Worm (Caenorhabditis elegans) whole organism, mixed stage, embryonic: Measurements from ENCODE around the gene C51E3.6.

Experiments used
- ceh-39 ChIP-seq: fragments of 150-350 bp; optimal IDR thresholded peaks from 2 replicates; lab custom pipeline; 2014; ENCODE audit warnings: missing biosample characterization, missing genetic modification characterization
- ceh-43 ChIP-seq: fragments of 200-800 bp; sonication (Bioruptor generic); optimal IDR thresholded peaks from 2 replicates; lab custom pipeline; 2018; ENCODE audit warnings: mild to moderate bottlenecking, missing genetic modification characterization, moderate library complexity, missing compliant biosample characterization
- ceh-83 ChIP-seq: fragments of 200-800 bp; sonication (Bioruptor generic); optimal IDR thresholded peaks from 2 replicates; lab custom pipeline; 2018; ENCODE audit warnings: mild to moderate bottlenecking, missing genetic modification characterization, missing compliant biosample characterization
- cnd-1 ChIP-seq: fragments of 200-800 bp; sonication (Bioruptor generic); optimal IDR thresholded peaks from 2 replicates; lab custom pipeline; 2018; ENCODE audit warnings: mild to moderate bottlenecking, missing genetic modification characterization, missing compliant biosample characterization
- elt-3 ChIP-seq: fragments of 150-350 bp; optimal IDR thresholded peaks from 2 replicates; lab custom pipeline; 2014; ENCODE audit warnings: missing biosample characterization, missing genetic modification characterization
- hlh-1 ChIP-seq: fragments of 150-350 bp; optimal IDR thresholded peaks from 2 replicates; lab custom pipeline; 2014; ENCODE audit warnings: missing biosample characterization, missing genetic modification reagents, missing genetic modification characterization
- lsy-2 ChIP-seq: fragments of 150-350 bp; optimal IDR thresholded peaks from 2 replicates; lab custom pipeline; 2014; ENCODE audit warnings: missing biosample characterization, missing genetic modification characterization
- mep-1 ChIP-seq: fragments of 150-350 bp; optimal IDR thresholded peaks from 2 replicates; lab custom pipeline; 2017; ENCODE audit warnings: missing biosample characterization, missing genetic modification reagents, missing genetic modification characterization, inconsistent platforms
- nhr-12 ChIP-seq: fragments of 150-350 bp; optimal IDR thresholded peaks from 2 replicates; lab custom pipeline; 2014; ENCODE audit warnings: missing biosample characterization, missing genetic modification characterization
- nhr-237 ChIP-seq: fragments of 150-350 bp; optimal IDR thresholded peaks from 2 replicates; lab custom pipeline; 2014; ENCODE audit warnings: missing biosample characterization, missing genetic modification characterization
- pha-4 ChIP-seq: fragments of 150-350 bp; optimal IDR thresholded peaks from 2 replicates; lab custom pipeline; 2018; ENCODE audit warnings: missing biosample characterization, missing genetic modification reagents, missing genetic modification characterization
- snpc-4 ChIP-seq: fragments of 150-350 bp; optimal IDR thresholded peaks from 2 replicates; lab custom pipeline; 2014; ENCODE audit warnings: missing biosample characterization, missing genetic modification characterization
- tbx-8 ChIP-seq: fragments of 200-800 bp; sonication (Bioruptor generic); optimal IDR thresholded peaks from 2 replicates; lab custom pipeline; 2018; ENCODE audit warnings: mild to moderate bottlenecking, missing genetic modification characterization, moderate library complexity, missing compliant biosample characterization

ce11 chrV:10158528-10158927 lies 7.7 kb downstream of the C51E3.6 start, which contains the start of gene srsx-30:
- no peak for TF ChIP-seq nhr-237
- TF ChIP-seq ceh-39 (tag; lab: Kevin White, UChicago) = no peak
- no peak for TF ChIP-seq ceh-83 (GFP tag; lab: Kevin White, UChicago)
- no peak for TF ChIP-seq elt-3
- TF ChIP-seq ceh-43 (GFP tag; lab: Kevin White, UChicago) = no peak
- TF ChIP-seq mep-1 (tag; lab: Kevin White, UChicago) = no peak
- no peak for TF ChIP-seq tbx-8 (GFP tag; lab: Kevin White, UChicago)
- TF ChIP-seq nhr-12 (tag; lab: Kevin White, UChicago) = no peak
- no peak for TF ChIP-seq cnd-1 (tag; lab: Kevin White, UChicago)
- no peak for TF ChIP-seq lsy-2 (tag; lab: Kevin White, UChicago)
- no peak for TF ChIP-seq snpc-4 (tag; lab: Kevin White, UChicago)
- no peak for TF ChIP-seq hlh-1 (tag; lab: Kevin White, UChicago)
- TF ChIP-seq pha-4 (tag; lab: Kevin White, UChicago) = no peak
